Fruit fly (Drosophila melanogaster) whole organism, embryonic: ENCODE data around the gene CG14383.

Source experiments
- C15 ChIP-seq: fragments of 200-800 bp; sonication (Bioruptor generic); IDR thresholded peaks from 3 replicates; pipeline ENCODE4 v1.3.6; 2022; ENCODE audit warnings: missing biosample characterization, missing genetic modification characterization
- CG10431 ChIP-seq: fragments of 200-800 bp; sonication (Bioruptor generic); optimal IDR thresholded peaks from 3 replicates; lab custom pipeline; 2018; ENCODE audit warnings: missing biosample characterization, mild to moderate bottlenecking, missing genetic modification characterization
- CG10543 ChIP-seq: fragments of 200-800 bp; sonication (Bioruptor generic); optimal IDR thresholded peaks from 3 replicates; lab custom pipeline; 2017; ENCODE audit warnings: missing biosample characterization, mild to moderate bottlenecking, missing genetic modification characterization, moderate library complexity
- CG11456 ChIP-seq: fragments of 200-800 bp; sonication (Bioruptor generic); IDR thresholded peaks from 3 replicates; pipeline ENCODE4 v1.3.6; 2022; ENCODE audit warnings: missing biosample characterization, missing genetic modification characterization
- CG12104 ChIP-seq: fragments of 200-800 bp; sonication (Bioruptor generic); optimal IDR thresholded peaks from 3 replicates; lab custom pipeline; 2016; ENCODE audit warnings: missing biosample characterization, missing genetic modification characterization
- CG13775 ChIP-seq: fragments of 200-800 bp; sonication (Bioruptor generic); optimal IDR thresholded peaks from 3 replicates; lab custom pipeline; 2017; ENCODE audit warnings: missing biosample characterization, mild to moderate bottlenecking, missing genetic modification characterization
- CG14667 ChIP-seq: fragments of 200-800 bp; sonication (Bioruptor generic); IDR thresholded peaks from 2 replicates; pipeline ENCODE4 v1.3.6; 2022; ENCODE audit warnings: missing biosample characterization, missing genetic modification characterization
- CG14965 ChIP-seq: fragments of 200-800 bp; sonication (Bioruptor generic); optimal IDR thresholded peaks from 2 replicates; lab custom pipeline; 2016; ENCODE audit warnings: missing biosample characterization, missing genetic modification characterization, borderline replicate concordance
- CG1529 ChIP-seq: fragments of 200-800 bp; sonication (Bioruptor generic); optimal IDR thresholded peaks from 3 replicates; lab custom pipeline; 2018; ENCODE audit warnings: missing biosample characterization, missing genetic modification characterization
- CG17328 ChIP-seq: fragments of 200-800 bp; sonication (Bioruptor generic); IDR thresholded peaks from 2 replicates; pipeline ENCODE4 v1.3.6; 2022; ENCODE audit warnings: missing biosample characterization, missing genetic modification characterization
- CG2199 ChIP-seq: fragments of 200-800 bp; sonication (Bioruptor generic); IDR thresholded peaks from 3 replicates; pipeline ENCODE4 v1.3.6; 2022; ENCODE audit warnings: missing biosample characterization, missing genetic modification characterization
- CG2202 ChIP-seq: fragments of 200-800 bp; sonication (Bioruptor generic); optimal IDR thresholded peaks from 2 replicates; lab custom pipeline; 2018; ENCODE audit warnings: missing biosample characterization, mild to moderate bottlenecking, missing genetic modification characterization
- CG4730 ChIP-seq: fragments of 200-800 bp; sonication (Bioruptor generic); IDR thresholded peaks from 2 replicates; pipeline ENCODE4 v1.3.6; 2022; ENCODE audit warnings: missing biosample characterization, missing genetic modification characterization
- CG5245 ChIP-seq: fragments of 200-800 bp; sonication (Bioruptor generic); optimal IDR thresholded peaks from 3 replicates; lab custom pipeline; 2016; ENCODE audit warnings: missing biosample characterization, missing genetic modification characterization
- CG6791 ChIP-seq: fragments of 200-800 bp; sonication (Bioruptor generic); IDR thresholded peaks from 3 replicates; pipeline ENCODE4 v1.3.6; 2022; ENCODE audit warnings: missing biosample characterization, missing genetic modification characterization; ENCODE audit not compliant: partially characterized antibody
- CG7839 ChIP-seq: fragments of 200-800 bp; sonication (Bioruptor generic); optimal IDR thresholded peaks from 3 replicates; lab custom pipeline; 2018; ENCODE audit warnings: missing biosample characterization, mild to moderate bottlenecking, missing genetic modification characterization, moderate library complexity
- Dref ChIP-seq: fragments of 200-800 bp; sonication (Bioruptor generic); IDR thresholded peaks from 2 replicates; pipeline ENCODE4 v1.3.6; 2022; ENCODE audit warnings: missing biosample characterization, missing genetic modification characterization
- E2f1 ChIP-seq: fragments of 200-800 bp; sonication (Bioruptor generic); IDR thresholded peaks from 2 replicates; pipeline ENCODE4 v1.3.6; 2022; ENCODE audit warnings: missing biosample characterization, missing genetic modification characterization
- Ets65A ChIP-seq: fragments of 200-800 bp; sonication (Bioruptor generic); peaks from one replicate; lab custom pipeline; 2016; ENCODE audit warnings: missing biosample characterization, missing genetic modification characterization
- Hey ChIP-seq: fragments of 200-800 bp; sonication (Bioruptor generic); optimal IDR thresholded peaks from 3 replicates; lab custom pipeline; 2018; ENCODE audit warnings: missing biosample characterization, mild to moderate bottlenecking, missing genetic modification characterization
- Hr51 ChIP-seq, 2 experiments: fragments of 200-800 bp; sonication (Bioruptor generic); optimal IDR thresholded peaks; 2 replicates in 1 of 2; 3 replicates in 1 of 2; lab custom pipeline; 2016 to 2018; ENCODE audit warnings: missing biosample characterization in 2 of 2, missing genetic modification characterization in 2 of 2, mild to moderate bottlenecking in 1 of 2, moderate library complexity in 1 of 2
- MBD-R2 ChIP-seq: fragments of 200-800 bp; sonication (Bioruptor generic); IDR thresholded peaks from 2 replicates; pipeline ENCODE4 v1.3.6; 2022; ENCODE audit warnings: missing biosample characterization, missing genetic modification characterization
- NFAT ChIP-seq: fragments of 200-800 bp; sonication (Bioruptor generic); IDR thresholded peaks from 2 replicates; pipeline ENCODE4 v1.3.6; 2022; ENCODE audit warnings: missing biosample characterization, missing genetic modification characterization
- Nf-YC ChIP-seq: fragments of 200-800 bp; optimal IDR thresholded peaks from 3 replicates; lab custom pipeline; 2019; ENCODE audit warnings: missing biosample characterization, mild to moderate bottlenecking, missing genetic modification characterization, moderate library complexity
- Ptx1 ChIP-seq: fragments of 200-800 bp; sonication (Bioruptor generic); IDR thresholded peaks from 2 replicates; pipeline ENCODE4 v1.3.6; 2022; ENCODE audit warnings: missing biosample characterization, missing genetic modification characterization
- Spps ChIP-seq: fragments of 200-800 bp; sonication (Bioruptor generic); optimal IDR thresholded peaks from 2 replicates; lab custom pipeline; 2018; ENCODE audit warnings: missing biosample characterization, mild to moderate bottlenecking, missing genetic modification characterization
- Xbp1 ChIP-seq: fragments of 200-800 bp; sonication (Bioruptor generic); optimal IDR thresholded peaks from 3 replicates; lab custom pipeline; 2016; ENCODE audit warnings: missing biosample characterization, mild to moderate bottlenecking, missing genetic modification characterization
- ap ChIP-seq: fragments of 200-800 bp; sonication (Bioruptor generic); IDR thresholded peaks from 2 replicates; pipeline ENCODE4 v1.3.6; 2022; ENCODE audit warnings: missing biosample characterization, missing genetic modification characterization
- ase ChIP-seq: fragments of 200-800 bp; sonication (Bioruptor generic); IDR thresholded peaks from 3 replicates; pipeline ENCODE4 v1.3.6; 2022; ENCODE audit warnings: missing biosample characterization, missing genetic modification characterization
- az2 ChIP-seq: fragments of 200-800 bp; sonication (Bioruptor generic); optimal IDR thresholded peaks from 3 replicates; lab custom pipeline; 2016; ENCODE audit warnings: missing biosample characterization, missing genetic modification characterization
- chinmo ChIP-seq: fragments of 200-800 bp; sonication (Bioruptor generic); IDR thresholded peaks from 4 replicates; pipeline ENCODE4 v1.3.6; 2022; ENCODE audit warnings: missing biosample characterization, missing genetic modification characterization; ENCODE audit not compliant: partially characterized antibody
- dan ChIP-seq: fragments of 200-800 bp; sonication (Bioruptor generic); IDR thresholded peaks from 2 replicates; pipeline ENCODE4 v1.3.6; 2022; ENCODE audit warnings: missing biosample characterization, missing genetic modification characterization
- exex ChIP-seq: fragments of 200-800 bp; sonication (Bioruptor generic); optimal IDR thresholded peaks from 4 replicates; lab custom pipeline; 2018; ENCODE audit warnings: missing biosample characterization, mild to moderate bottlenecking, missing genetic modification characterization, moderate library complexity
- gcm ChIP-seq: fragments of 200-800 bp; sonication (Bioruptor generic); optimal IDR thresholded peaks from 2 replicates; lab custom pipeline; 2019; ENCODE audit warnings: missing biosample characterization, mild to moderate bottlenecking, missing genetic modification characterization, moderate library complexity
- gsb-n ChIP-seq: fragments of 200-800 bp; sonication (Bioruptor generic); optimal IDR thresholded peaks from 3 replicates; lab custom pipeline; 2018; ENCODE audit warnings: missing biosample characterization, mild to moderate bottlenecking, missing genetic modification characterization
- hbn ChIP-seq: fragments of 200-800 bp; sonication (Bioruptor generic); IDR thresholded peaks from 2 replicates; pipeline ENCODE4 v1.3.6; 2022; ENCODE audit warnings: missing biosample characterization, missing genetic modification characterization; ENCODE audit not compliant: partially characterized antibody
- klu ChIP-seq: fragments of 200-800 bp; sonication (Bioruptor generic); IDR thresholded peaks from 2 replicates; pipeline ENCODE4 v1.3.6; 2022; ENCODE audit warnings: missing biosample characterization, missing genetic modification characterization
- lab ChIP-seq: fragments of 200-800 bp; sonication (Bioruptor generic); optimal IDR thresholded peaks from 3 replicates; lab custom pipeline; 2017; ENCODE audit warnings: missing biosample characterization, missing genetic modification characterization, mild to moderate bottlenecking, moderate library complexity, missing genetic modification reagents
- luna ChIP-seq: fragments of 200-800 bp; sonication (Bioruptor generic); optimal IDR thresholded peaks from 2 replicates; lab custom pipeline; 2016; ENCODE audit warnings: missing biosample characterization, missing genetic modification characterization
- pan ChIP-seq, 4 experiments: fragments of >200 bp in 3 of 4; fragments of 200-800 bp in 1 of 4; sonication (Bioruptor generic) in 1 of 4; optimal IDR thresholded peaks in 3 of 4; IDR thresholded peaks in 1 of 4; 2 replicates each; pipeline versions ENCODE4 v1.3.6 to Lab custom; 2017 to 2022; ENCODE audit warnings: missing biosample characterization in 2 of 4, missing genetic modification characterization in 2 of 4, mixed read lengths in 1 of 4
- prd ChIP-seq, 3 experiments: fragments of >200 bp in 2 of 3; fragments of 200-800 bp in 1 of 3; sonication (Bioruptor generic) in 1 of 3; optimal IDR thresholded peaks in 2 of 3; IDR thresholded peaks in 1 of 3; 2 replicates in 2 of 3; 3 replicates in 1 of 3; pipeline versions ENCODE4 v1.3.6 to Lab custom; 2017 to 2022; ENCODE audit warnings: missing biosample characterization in 1 of 3, missing genetic modification characterization in 1 of 3
- row ChIP-seq: fragments of 200-800 bp; sonication (Bioruptor generic); IDR thresholded peaks from 3 replicates; pipeline ENCODE4 v1.3.6; 2022; ENCODE audit warnings: missing biosample characterization, missing genetic modification characterization
- schlank ChIP-seq: fragments of 200-800 bp; sonication (Bioruptor generic); optimal IDR thresholded peaks from 2 replicates; lab custom pipeline; 2018; ENCODE audit warnings: missing biosample characterization, mild to moderate bottlenecking, missing genetic modification characterization
- sima ChIP-seq: fragments of 200-800 bp; sonication (Bioruptor generic); optimal IDR thresholded peaks from 2 replicates; lab custom pipeline; 2016; ENCODE audit warnings: missing biosample characterization, missing genetic modification characterization
- sob ChIP-seq: fragments of 200-800 bp; sonication (Bioruptor generic); IDR thresholded peaks from 2 replicates; pipeline ENCODE4 v1.3.6; 2022; ENCODE audit warnings: missing biosample characterization, missing genetic modification characterization
- sr ChIP-seq: fragments of 200-800 bp; sonication (Bioruptor generic); IDR thresholded peaks from 3 replicates; pipeline ENCODE4 v1.3.6; 2022; ENCODE audit warnings: missing biosample characterization, missing genetic modification characterization
- stwl ChIP-seq: fragments of 200-800 bp; sonication (Bioruptor generic); optimal IDR thresholded peaks from 3 replicates; lab custom pipeline; 2018; ENCODE audit warnings: missing biosample characterization, mild to moderate bottlenecking, missing genetic modification characterization, moderate library complexity
- trh ChIP-seq: fragments of 200-800 bp; sonication (Bioruptor generic); optimal IDR thresholded peaks from 2 replicates; lab custom pipeline; 2016; ENCODE audit warnings: missing biosample characterization, missing genetic modification characterization
- ttk ChIP-seq: fragments of 200-800 bp; sonication (Bioruptor generic); IDR thresholded peaks from 2 replicates; pipeline ENCODE4 v2.1.2; 2022; ENCODE audit warnings: missing biosample characterization, missing genetic modification characterization

Gene CG14383

DNA sequence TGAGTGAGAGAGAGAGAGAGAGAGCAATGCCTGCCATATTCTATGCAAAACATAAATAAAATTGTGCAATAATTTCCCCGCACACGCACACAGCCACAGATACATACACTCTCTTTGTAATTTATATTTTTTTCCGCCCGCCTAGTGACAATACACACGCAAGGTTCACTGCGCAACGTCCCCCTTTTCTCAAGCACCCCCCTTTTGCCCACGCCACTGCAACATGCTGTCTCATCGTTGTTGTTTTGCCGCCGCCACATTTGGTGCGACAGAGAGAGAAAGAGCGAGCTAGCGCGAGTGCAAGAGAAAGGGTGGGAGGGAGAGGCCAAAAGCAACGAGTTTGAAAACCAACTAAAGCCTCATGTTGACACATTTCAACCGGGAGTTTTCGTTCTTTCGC, 24.0 kb upstream of the CG14383 start (continued):
- peak; percentile 73 for TF ChIP-seq CG11456 (GFP tag; lab: Robert Waterston, UW)
- TF ChIP-seq row (GFP tag; lab: Robert Waterston, UW) = peak; percentile 81
- peak; percentile 27 for TF ChIP-seq CG12104 (GFP tag; lab: Kevin White, UChicago)
- no peak for TF ChIP-seq sima (GFP tag; lab: Kevin White, UChicago)
- peak; percentile 41 for TF ChIP-seq CG13775 (GFP tag; lab: Kevin White, UChicago)
- TF ChIP-seq ase (GFP tag; lab: Robert Waterston, UW) = peak; percentile 69; the same call in 2 of the 3 replicates
- TF ChIP-seq chinmo = 0 out of 4 replicates have a peak, but pooled peaks have one; percentile 67
- TF ChIP-seq prd (optimal IDR thresholded peaks at IDR 0.05; lab: Kevin White, UChicago) = no peak
- peak; percentile 72 for TF ChIP-seq prd (GFP tag; IDR thresholded peaks at IDR 0.05; lab: Robert Waterston, UW)
- peak; percentile 52 to 69 for TF ChIP-seq Hr51 (GFP tag; optimal IDR thresholded peaks at IDR 0.05; lab: Kevin White, UChicago)
- TF ChIP-seq NFAT = peak; percentile 58
- peak; percentile 29 for TF ChIP-seq CG5245 (GFP tag; lab: Kevin White, UChicago)
- TF ChIP-seq CG10543 (GFP tag; lab: Kevin White, UChicago) = peak; percentile 61
- no peak for TF ChIP-seq dan (GFP tag; lab: Robert Waterston, UW)
- TF ChIP-seq trh (GFP tag; lab: Kevin White, UChicago) = peak; percentile 23
- TF ChIP-seq exex (tag; lab: Kevin White, UChicago) = no peak
- TF ChIP-seq E2f1 (GFP tag; lab: Robert Waterston, UW) = peak; percentile 58
- no peak for TF ChIP-seq hbn (GFP tag; lab: Robert Waterston, UW)
- TF ChIP-seq Ets65A (GFP tag; lab: Kevin White, UChicago) = peak; percentile 62
- TF ChIP-seq sr (GFP tag; lab: Robert Waterston, UW) = peak; percentile 74; the same call in 2 of the 3 replicates
- TF ChIP-seq stwl = no peak
- TF ChIP-seq CG6791 (GFP tag; lab: Robert Waterston, UW) = 0 out of 3 replicates have a peak, but pooled peaks have one; percentile 11
- no peak for TF ChIP-seq luna (GFP tag; lab: Kevin White, UChicago)
- peak; percentile 56 for TF ChIP-seq CG7839 (tag; lab: Kevin White, UChicago)
- 0 out of 2 replicates have a peak, but pooled peaks have one; percentile 31 for TF ChIP-seq CG4730 (GFP tag; lab: Robert Waterston, UW)
- peak; percentile 28 for TF ChIP-seq CG2202
- peak; percentile 3 for TF ChIP-seq az2
- TF ChIP-seq Xbp1 (GFP tag; lab: Kevin White, UChicago) = peak; percentile 67
- peak; percentile 14 for TF ChIP-seq gsb-n (tag; lab: Kevin White, UChicago)
- no peak for TF ChIP-seq Spps
- peak; percentile 29 for TF ChIP-seq schlank (tag; lab: Kevin White, UChicago)
- TF ChIP-seq CG17328 = peak; percentile 63
- TF ChIP-seq klu = peak; percentile 44; the same call in 1 of the 2 replicates
- TF ChIP-seq sob (GFP tag; lab: Robert Waterston, UW) = peak; percentile 71
- peak; percentile 77 for TF ChIP-seq lab (GFP tag; lab: Kevin White, UChicago)
- peak; percentile 38; the same call in 1 of the 2 replicates for TF ChIP-seq CG14667 (GFP tag; lab: Robert Waterston, UW)
- TF ChIP-seq CG1529 (GFP tag; lab: Kevin White, UChicago) = no peak
- no peak for TF ChIP-seq C15 (GFP tag; lab: Robert Waterston, UW)
- peak; percentile 77 for TF ChIP-seq Ptx1 (GFP tag; lab: Robert Waterston, UW)
- TF ChIP-seq Nf-YC (tag; lab: Kevin White, UChicago) = peak; percentile 19
- TF ChIP-seq CG2199 (GFP tag; lab: Robert Waterston, UW) = peak; percentile 76; the same call in 1 of the 3 replicates
- peak; percentile 12 for TF ChIP-seq Hey (tag; lab: Kevin White, UChicago)
- no peak for TF ChIP-seq Dref
- TF ChIP-seq ap = peak; percentile 62
- peak; percentile 35; the same call in 1 of the 2 replicates for TF ChIP-seq MBD-R2
- TF ChIP-seq pan (optimal IDR thresholded peaks at IDR 0.05; lab: Kevin White, UChicago) = no peak
- TF ChIP-seq pan (GFP tag; optimal IDR thresholded peaks at IDR 0.05 in 1 of 2, IDR thresholded peaks at IDR 0.05 in 1 of 2) = peak in 1 of 2 experiments; percentile 78
- peak; percentile 61; the same call in 1 of the 2 replicates for TF ChIP-seq ttk (GFP tag; lab: Robert Waterston, UW)
- peak; percentile 54 for TF ChIP-seq gcm (GFP tag; lab: Kevin White, UChicago)
- TF ChIP-seq CG14965 = no peak
- TF ChIP-seq CG10431 (GFP tag; lab: Kevin White, UChicago) = no peak
